Worm (Caenorhabditis elegans) whole organism, mixed stage, embryonic: ENCODE results near the gene srg-45.

Experiments
- M03D4.4 ChIP-seq: sonication (generic microtip); optimal IDR thresholded peaks from 2 replicates; lab custom pipeline; 2017; ENCODE audit warnings: mild to moderate bottlenecking, missing genetic modification characterization, missing compliant biosample characterization
- bed-3 ChIP-seq: fragments of 200-800 bp; sonication (Bioruptor generic); optimal IDR thresholded peaks from 3 replicates; lab custom pipeline; 2018; ENCODE audit warnings: mild to moderate bottlenecking, missing genetic modification characterization, moderate library complexity, missing compliant biosample characterization
- blmp-1 ChIP-seq: fragments of 150-350 bp; optimal IDR thresholded peaks from 2 replicates; lab custom pipeline; 2014; ENCODE audit warnings: missing biosample characterization, missing genetic modification characterization
- ceh-39 ChIP-seq: fragments of 150-350 bp; optimal IDR thresholded peaks from 2 replicates; lab custom pipeline; 2014; ENCODE audit warnings: missing biosample characterization, missing genetic modification characterization
- ceh-43 ChIP-seq: fragments of 200-800 bp; sonication (Bioruptor generic); optimal IDR thresholded peaks from 2 replicates; lab custom pipeline; 2018; ENCODE audit warnings: mild to moderate bottlenecking, missing genetic modification characterization, moderate library complexity, missing compliant biosample characterization
- ceh-83 ChIP-seq: fragments of 200-800 bp; sonication (Bioruptor generic); optimal IDR thresholded peaks from 2 replicates; lab custom pipeline; 2018; ENCODE audit warnings: mild to moderate bottlenecking, missing genetic modification characterization, missing compliant biosample characterization
- ces-1 ChIP-seq: fragments of 150-350 bp; optimal IDR thresholded peaks from 2 replicates; lab custom pipeline; 2014; ENCODE audit warnings: missing biosample characterization, missing genetic modification reagents, missing genetic modification characterization
- cnd-1 ChIP-seq: fragments of 200-800 bp; sonication (Bioruptor generic); optimal IDR thresholded peaks from 2 replicates; lab custom pipeline; 2018; ENCODE audit warnings: mild to moderate bottlenecking, missing genetic modification characterization, missing compliant biosample characterization
- drap-1 ChIP-seq: fragments of 200-800 bp; sonication (Bioruptor generic); optimal IDR thresholded peaks from 3 replicates; lab custom pipeline; 2018; ENCODE audit warnings: mild to moderate bottlenecking, missing genetic modification characterization, missing compliant biosample characterization
- elt-1 ChIP-seq: sonication (generic microtip); optimal IDR thresholded peaks from 2 replicates; lab custom pipeline; 2017; ENCODE audit warnings: missing genetic modification characterization, mild to moderate bottlenecking, missing compliant biosample characterization, antibody characterized with exemption, moderate library complexity, borderline replicate concordance; ENCODE audit not compliant: insufficient read depth
- elt-3 ChIP-seq: fragments of 150-350 bp; optimal IDR thresholded peaks from 2 replicates; lab custom pipeline; 2014; ENCODE audit warnings: missing biosample characterization, missing genetic modification characterization
- ham-2 ChIP-seq: fragments of 200-800 bp; sonication (Bioruptor generic); optimal IDR thresholded peaks from 2 replicates; lab custom pipeline; 2018; ENCODE audit warnings: mild to moderate bottlenecking, missing genetic modification characterization, missing compliant biosample characterization
- hlh-1 ChIP-seq: fragments of 150-350 bp; optimal IDR thresholded peaks from 2 replicates; lab custom pipeline; 2014; ENCODE audit warnings: missing biosample characterization, missing genetic modification reagents, missing genetic modification characterization
- lin-13 ChIP-seq: fragments of 150-350 bp; optimal IDR thresholded peaks from 2 replicates; lab custom pipeline; 2014; ENCODE audit warnings: missing biosample characterization, missing genetic modification characterization
- lin-32 ChIP-seq: fragments of 200-800 bp; sonication (Bioruptor generic); optimal IDR thresholded peaks from 2 replicates; lab custom pipeline; 2018; ENCODE audit warnings: mild to moderate bottlenecking, missing genetic modification characterization, missing compliant biosample characterization
- lsy-2 ChIP-seq: fragments of 150-350 bp; optimal IDR thresholded peaks from 2 replicates; lab custom pipeline; 2014; ENCODE audit warnings: missing biosample characterization, missing genetic modification characterization
- mab-5 ChIP-seq: fragments of 150-350 bp; optimal IDR thresholded peaks from 2 replicates; lab custom pipeline; 2014; ENCODE audit warnings: missing biosample characterization, missing genetic modification characterization
- mep-1 ChIP-seq: fragments of 150-350 bp; optimal IDR thresholded peaks from 2 replicates; lab custom pipeline; 2017; ENCODE audit warnings: missing biosample characterization, missing genetic modification reagents, missing genetic modification characterization, inconsistent platforms
- mls-2 ChIP-seq: sonication (generic microtip); optimal IDR thresholded peaks from 2 replicates; lab custom pipeline; 2016; ENCODE audit warnings: mild to moderate bottlenecking, missing genetic modification characterization, moderate library complexity, missing compliant biosample characterization
- nhr-2 ChIP-seq: fragments of 150-350 bp; optimal IDR thresholded peaks from 2 replicates; lab custom pipeline; 2014; ENCODE audit warnings: missing biosample characterization, missing genetic modification characterization
- nhr-237 ChIP-seq: fragments of 150-350 bp; optimal IDR thresholded peaks from 2 replicates; lab custom pipeline; 2014; ENCODE audit warnings: missing biosample characterization, missing genetic modification characterization
- pha-4 ChIP-seq: fragments of 150-350 bp; optimal IDR thresholded peaks from 2 replicates; lab custom pipeline; 2018; ENCODE audit warnings: missing biosample characterization, missing genetic modification reagents, missing genetic modification characterization
- snpc-4 ChIP-seq: fragments of 150-350 bp; optimal IDR thresholded peaks from 2 replicates; lab custom pipeline; 2014; ENCODE audit warnings: missing biosample characterization, missing genetic modification characterization
- sptf-1 ChIP-seq: sonication (generic microtip); optimal IDR thresholded peaks from 2 replicates; lab custom pipeline; 2017; ENCODE audit warnings: mild to moderate bottlenecking, missing genetic modification characterization, moderate library complexity, missing compliant biosample characterization
- tbx-8 ChIP-seq: fragments of 200-800 bp; sonication (Bioruptor generic); optimal IDR thresholded peaks from 2 replicates; lab custom pipeline; 2018; ENCODE audit warnings: mild to moderate bottlenecking, missing genetic modification characterization, moderate library complexity, missing compliant biosample characterization
- unc-120 ChIP-seq: sonication (generic microtip); optimal IDR thresholded peaks from 2 replicates; lab custom pipeline; 2017; ENCODE audit warnings: missing genetic modification characterization, missing compliant biosample characterization; ENCODE audit not compliant: poor library complexity, severe bottlenecking
- unc-62 ChIP-seq: fragments of 150-350 bp; optimal IDR thresholded peaks from 2 replicates; lab custom pipeline; 2014; ENCODE audit warnings: missing biosample characterization, missing genetic modification reagents, missing genetic modification characterization
- zip-8 ChIP-seq: fragments of 150-350 bp; optimal IDR thresholded peaks from 2 replicates; lab custom pipeline; 2014; ENCODE audit warnings: missing biosample characterization, missing genetic modification characterization
- ztf-11 ChIP-seq: fragments of 150-350 bp; optimal IDR thresholded peaks from 2 replicates; lab custom pipeline; 2014; ENCODE audit warnings: missing biosample characterization, missing genetic modification characterization

Gene srg-45

ce11 chrV:12291587-12291986 lies 15.7 kb upstream of the srg-45 start, which contains the start of the genes srpa-68 and srh-16:
Gene srpa-68, minus strand, starts transcription at chrV:12291658.
Gene srh-16, plus strand, starts transcription at chrV:12291861.
- TF ChIP-seq blmp-1 (tag; lab: Kevin White, UChicago) (no peak), unc-62 (peak; percentile 29), zip-8 (tag; lab: Kevin White, UChicago) (no peak), pha-4 (tag; lab: Kevin White, UChicago) (peak; percentile 74), M03D4.4 (tag; lab: Kevin White, UChicago) (peak; percentile 81), hlh-1 (tag; lab: Kevin White, UChicago) (peak; percentile 38), ceh-39 (peak; percentile 73), unc-120 (tag; lab: Kevin White, UChicago) (peak; percentile 23), cnd-1 (peak; percentile 73), ham-2 (GFP tag; lab: Kevin White, UChicago) (no peak), mep-1 (tag; lab: Kevin White, UChicago) (peak; percentile 94), lin-13 (tag; lab: Kevin White, UChicago) (peak; percentile 82), drap-1 (GFP tag; lab: Kevin White, UChicago) (peak; percentile 76), elt-1 (tag; lab: Kevin White, UChicago) (no peak), sptf-1 (tag; lab: Kevin White, UChicago) (peak; percentile 88), ces-1 (GFP tag; lab: Kevin White, UChicago) (peak; percentile 24), lsy-2 (tag; lab: Kevin White, UChicago) (peak; percentile 87), mab-5 (tag; lab: Kevin White, UChicago) (no peak), ceh-43 (GFP tag; lab: Kevin White, UChicago) (peak; percentile 64), ztf-11 (tag; lab: Kevin White, UChicago) (no peak), mls-2 (tag; lab: Kevin White, UChicago) (peak; percentile 38), bed-3 (GFP tag; lab: Kevin White, UChicago) (peak; percentile 39), nhr-237 (tag; lab: Kevin White, UChicago) (peak; percentile 64), tbx-8 (GFP tag; lab: Kevin White, UChicago) (no peak), ceh-83 (GFP tag; lab: Kevin White, UChicago) (peak; percentile 60)

- TF ChIP-seq ceh-43 (GFP tag; lab: Kevin White, UChicago) (no peak), cnd-1 (no peak), unc-120 (tag; lab: Kevin White, UChicago) (no peak), lin-32 (no peak)
- TF ChIP-seq, all 35 proteins: peak for 0
Observed at ce11 chrV:12294091-12294490, 13.2 kb upstream of the srg-45 start.

DNA sequence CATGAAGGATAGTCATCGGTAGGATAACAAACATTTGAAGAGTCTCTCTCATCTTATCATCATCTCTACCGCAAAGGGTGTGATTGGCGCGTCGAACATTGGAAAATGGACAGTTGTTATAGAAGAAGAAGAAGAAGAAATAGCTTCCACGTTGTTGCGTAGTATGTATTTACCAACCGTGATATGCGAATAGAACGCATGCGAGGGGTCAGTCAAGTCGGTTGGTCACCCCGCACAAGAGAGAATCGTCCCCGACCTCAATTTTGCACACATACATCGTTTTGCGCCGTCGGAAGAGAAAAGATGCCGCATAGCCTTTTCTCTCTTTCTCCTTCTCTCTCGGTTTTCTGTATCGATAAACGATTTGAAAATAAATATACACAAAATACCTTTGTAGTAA lies 12.3 kb upstream of the srg-45 start:
- TF ChIP-seq hlh-1 (tag; lab: Kevin White, UChicago) = no peak
- TF ChIP-seq elt-1 (tag; lab: Kevin White, UChicago) = peak; percentile 49
- TF ChIP-seq ham-2 (GFP tag; lab: Kevin White, UChicago) = peak; percentile 30
- no peak for TF ChIP-seq lsy-2 (tag; lab: Kevin White, UChicago)
- peak; percentile 8 for TF ChIP-seq pha-4 (tag; lab: Kevin White, UChicago)

DNA sequence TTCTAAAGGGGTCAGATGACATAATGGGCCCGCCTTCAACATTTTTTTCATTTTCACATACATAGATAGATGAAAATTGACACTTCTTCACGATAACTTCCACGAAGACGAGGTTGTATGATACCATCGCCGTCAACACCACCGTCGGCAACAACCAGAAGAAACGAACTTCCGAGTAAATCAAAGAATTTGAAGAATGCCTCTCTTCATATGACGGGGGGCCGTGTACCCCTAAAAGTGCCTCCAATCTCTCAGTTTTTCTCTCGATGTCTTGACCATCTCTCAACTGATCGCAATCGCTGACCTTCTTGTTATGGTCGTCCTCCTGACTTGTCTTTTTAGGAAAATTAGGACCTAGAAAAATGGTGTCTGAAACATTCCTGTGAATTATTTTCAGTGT lies 11.8 kb upstream of the srg-45 start:
- no peak for TF ChIP-seq nhr-2 (tag; lab: Kevin White, UChicago)
- no peak for TF ChIP-seq cnd-1
- TF ChIP-seq lin-13 (tag; lab: Kevin White, UChicago) = no peak
- TF ChIP-seq elt-3 (tag; lab: Kevin White, UChicago) = no peak

- TF ChIP-seq cnd-1 (no peak), tbx-8 (GFP tag; lab: Kevin White, UChicago) (no peak), pha-4 (tag; lab: Kevin White, UChicago) (no peak)
Observed at ce11 chrV:12296122-12296521, 11.2 kb upstream of the srg-45 start.

- peak; percentile 46 for TF ChIP-seq elt-1 (tag; lab: Kevin White, UChicago)
- no peak for TF ChIP-seq snpc-4 (tag; lab: Kevin White, UChicago)
Observed at ce11 chrV:12296794-12297193, 10.5 kb upstream of the srg-45 start.
